Fruit fly (Drosophila melanogaster): ENCODE results near the gene CG42300.

The CG42300 gene

DNA sequence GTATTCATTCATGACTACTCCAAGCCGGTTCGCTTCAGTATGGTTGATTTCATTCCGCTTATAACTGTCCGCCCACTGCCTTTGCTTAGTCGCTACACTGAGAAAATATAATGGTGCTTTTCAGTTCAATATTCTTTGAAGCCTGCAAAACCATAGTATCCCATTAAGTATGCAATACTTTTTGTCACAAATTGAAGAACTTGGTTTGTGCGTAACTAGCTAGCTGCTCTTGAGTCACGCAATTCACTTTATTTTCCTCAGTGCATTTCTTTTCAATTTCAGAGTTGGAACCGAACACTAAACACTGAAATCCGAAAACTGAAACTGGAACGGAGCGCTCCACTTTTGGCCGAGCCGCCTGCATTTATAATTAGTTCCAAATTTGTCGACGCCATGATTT lies 43.9 kb upstream of the CG42300 start (continued):
- TF ChIP-seq Bgb (GFP tag; IDR thresholded peaks at IDR 0.05; ENCODE audit: partially characterized antibody) (no peak), tll (GFP tag; optimal IDR thresholded peaks at IDR 0.05) (no peak), pros (GFP tag; optimal IDR thresholded peaks at IDR 0.05) (no peak), ap (GFP tag; IDR thresholded peaks at IDR 0.05) (peak; percentile 44; the same call in 1 of the 2 replicates), CG18476 (GFP tag; optimal IDR thresholded peaks at IDR 0.05) (no peak), pho (GFP tag; optimal IDR thresholded peaks at IDR 0.05) (peak; percentile 1), Oli (tag; optimal IDR thresholded peaks at IDR 0.05) (peak; percentile 67), nom (GFP tag; optimal IDR thresholded peaks at IDR 0.05) (no peak), gcm2 (GFP tag; optimal IDR thresholded peaks at IDR 0.05) (no peak), CG18262 (tag; optimal IDR thresholded peaks at IDR 0.05) (peak; percentile 38), CG11093 (GFP tag; IDR thresholded peaks at IDR 0.05) (no peak), Chrac-16 (GFP tag; optimal IDR thresholded peaks at IDR 0.05) (peak; percentile 21), CHES-1-like (GFP tag; optimal IDR thresholded peaks at IDR 0.05) (peak; percentile 12), B-H2 (GFP tag; optimal IDR thresholded peaks at IDR 0.05) (no peak), CG1647 (GFP tag; optimal IDR thresholded peaks at IDR 0.05) (peak; percentile 29), cato (GFP tag; optimal IDR thresholded peaks at IDR 0.05; ENCODE audit: borderline replicate concordance) (no peak), Xbp1 (GFP tag; optimal IDR thresholded peaks at IDR 0.05) (peak; percentile 68), Ptx1 (GFP tag; IDR thresholded peaks at IDR 0.05) (peak; percentile 68), Awh (GFP tag; IDR thresholded peaks at IDR 0.05) (no peak), HLHmδ (GFP tag; optimal IDR thresholded peaks at IDR 0.05) (no peak), ATbp (GFP tag; optimal IDR thresholded peaks at IDR 0.05) (peak; percentile 53), slbo (GFP tag; IDR thresholded peaks at IDR 0.05) (peak; percentile 77), CG9817 (tag; optimal IDR thresholded peaks at IDR 0.05) (peak; percentile 65), CG1602 (GFP tag; optimal IDR thresholded peaks at IDR 0.05) (peak; percentile 44), cad (GFP tag; optimal IDR thresholded peaks at IDR 0.05) (no peak), CG8089 (GFP tag; optimal IDR thresholded peaks at IDR 0.05) (peak; percentile 39), CG7745 (tag; optimal IDR thresholded peaks at IDR 0.05) (no peak), hbn (GFP tag; IDR thresholded peaks at IDR 0.05; ENCODE audit: partially characterized antibody) (no peak), ken (GFP tag; IDR thresholded peaks at IDR 0.05) (peak; percentile 50; the same call in 2 of the 3 replicates), dmrt99B (tag; optimal IDR thresholded peaks at IDR 0.05) (peak; percentile 80), CG12942 (GFP tag; optimal IDR thresholded peaks at IDR 0.05) (peak; percentile 42), CG8924 (tag; optimal IDR thresholded peaks at IDR 0.05) (peak; percentile 49), CG14860 (GFP tag; IDR thresholded peaks at IDR 0.05; ENCODE audit: partially characterized antibody) (no peak), CG8359 (GFP tag; optimal IDR thresholded peaks at IDR 0.05; ENCODE audit: borderline replicate concordance) (no peak), dmrt11E (tag; optimal IDR thresholded peaks at IDR 0.05) (no peak), CG42726 (GFP tag; IDR thresholded peaks at IDR 0.05; ENCODE audit: partially characterized antibody) (no peak), ind (GFP tag; optimal IDR thresholded peaks at IDR 0.05) (peak; percentile 68), Nf-YC (tag; optimal IDR thresholded peaks at IDR 0.05) (peak; percentile 25), NC2α (GFP tag; optimal IDR thresholded peaks at IDR 0.05) (no peak), trem (tag; optimal IDR thresholded peaks at IDR 0.05) (no peak), Ada2b (GFP tag; IDR thresholded peaks at IDR 0.05) (peak; percentile 52; the same call in 1 of the 2 replicates), shn (GFP tag; optimal IDR thresholded peaks at IDR 0.05) (peak; percentile 26), Dip2 (GFP tag; IDR thresholded peaks at IDR 0.05) (no peak), CG15479 (GFP tag; optimal IDR thresholded peaks at IDR 0.05) (no peak), fd96Cb (tag; optimal IDR thresholded peaks at IDR 0.05) (peak; percentile 70), CG11723 (GFP tag; optimal IDR thresholded peaks at IDR 0.05) (no peak), C15 (GFP tag; IDR thresholded peaks at IDR 0.05) (no peak), CG2129 (GFP tag; IDR thresholded peaks at IDR 0.05; ENCODE audit: partially characterized antibody) (no peak), wdn (GFP tag; IDR thresholded peaks at IDR 0.05) (peak; percentile 35; the same call in 1 of the 2 replicates), Hr78 (GFP tag; optimal IDR thresholded peaks at IDR 0.05) (peak in 1 of 2 experiments; percentile 4)

Measured in whole organism, embryonic.